Fruit fly (Drosophila melanogaster) whole organism, embryonic: ENCODE data around the gene Rtca.

Experiments
- Aef1 ChIP-seq: fragments of 200-800 bp; sonication (Bioruptor generic); IDR thresholded peaks from 3 replicates; pipeline ENCODE4 v1.3.6; 2022; ENCODE audit warnings: missing biosample characterization, missing genetic modification characterization
- Atf6 ChIP-seq: fragments of 200-800 bp; sonication (Bioruptor generic); IDR thresholded peaks from 2 replicates; pipeline ENCODE4 v1.3.6; 2022; ENCODE audit warnings: missing biosample characterization, missing genetic modification characterization
- Bteb2 ChIP-seq: fragments of 200-800 bp; sonication (Bioruptor generic); optimal IDR thresholded peaks from 2 replicates; lab custom pipeline; 2016; ENCODE audit warnings: missing biosample characterization, missing genetic modification characterization
- CG10267 ChIP-seq: fragments of 200-800 bp; sonication (Bioruptor generic); optimal IDR thresholded peaks from 2 replicates; lab custom pipeline; 2018; ENCODE audit warnings: missing biosample characterization, mild to moderate bottlenecking, missing genetic modification characterization, moderate library complexity
- CG11504 ChIP-seq: fragments of 200-800 bp; sonication (Bioruptor generic); optimal IDR thresholded peaks from 3 replicates; lab custom pipeline; 2019; ENCODE audit warnings: missing biosample characterization, mild to moderate bottlenecking, missing genetic modification characterization, moderate library complexity
- CG11560 ChIP-seq: fragments of 200-800 bp; sonication (Bioruptor generic); IDR thresholded peaks from 3 replicates; pipeline ENCODE4 v1.3.6; 2022; ENCODE audit warnings: missing biosample characterization, missing genetic modification characterization
- CG12104 ChIP-seq: fragments of 200-800 bp; sonication (Bioruptor generic); optimal IDR thresholded peaks from 3 replicates; lab custom pipeline; 2016; ENCODE audit warnings: missing biosample characterization, missing genetic modification characterization
- CG12659 ChIP-seq: fragments of 200-800 bp; sonication (Bioruptor generic); optimal IDR thresholded peaks from 3 replicates; lab custom pipeline; 2017; ENCODE audit warnings: mild to moderate bottlenecking, missing biosample characterization, missing genetic modification reagents, missing genetic modification characterization
- CG12769 ChIP-seq: fragments of 200-800 bp; sonication (Bioruptor generic); optimal IDR thresholded peaks from 2 replicates; lab custom pipeline; 2019; ENCODE audit warnings: missing biosample characterization, mild to moderate bottlenecking, missing genetic modification characterization, moderate library complexity
- CG14667 ChIP-seq: fragments of 200-800 bp; sonication (Bioruptor generic); IDR thresholded peaks from 2 replicates; pipeline ENCODE4 v1.3.6; 2022; ENCODE audit warnings: missing biosample characterization, missing genetic modification characterization
- CG15601 ChIP-seq: fragments of 200-800 bp; sonication (Bioruptor generic); optimal IDR thresholded peaks from 3 replicates; lab custom pipeline; 2019; ENCODE audit warnings: missing biosample characterization, mild to moderate bottlenecking, missing genetic modification characterization, moderate library complexity
- CG1602 ChIP-seq: fragments of 200-800 bp; sonication (Bioruptor generic); optimal IDR thresholded peaks from 3 replicates; lab custom pipeline; 2016; ENCODE audit warnings: missing biosample characterization, missing genetic modification characterization
- CG17568 ChIP-seq: fragments of 200-800 bp; sonication (Bioruptor generic); optimal IDR thresholded peaks from 2 replicates; lab custom pipeline; 2018; ENCODE audit warnings: missing biosample characterization, mild to moderate bottlenecking, missing genetic modification characterization, moderate library complexity
- CG18476 ChIP-seq: fragments of 200-800 bp; sonication (Bioruptor generic); optimal IDR thresholded peaks from 2 replicates; lab custom pipeline; 2016; ENCODE audit warnings: missing biosample characterization, mild to moderate bottlenecking, missing genetic modification characterization
- CG2120 ChIP-seq: fragments of 200-800 bp; sonication (Bioruptor generic); optimal IDR thresholded peaks from 3 replicates; lab custom pipeline; 2016; ENCODE audit warnings: missing biosample characterization, missing genetic modification characterization
- CG31224 ChIP-seq: fragments of 200-800 bp; sonication (Bioruptor generic); IDR thresholded peaks from 2 replicates; pipeline ENCODE4 v1.3.6; 2022; ENCODE audit warnings: missing biosample characterization, missing genetic modification characterization
- CG31388 ChIP-seq: fragments of 200-800 bp; sonication (Bioruptor generic); optimal IDR thresholded peaks from 2 replicates; lab custom pipeline; 2016; ENCODE audit warnings: missing biosample characterization, missing genetic modification characterization
- CG6689 ChIP-seq: fragments of 200-800 bp; sonication (Bioruptor generic); IDR thresholded peaks from 2 replicates; pipeline ENCODE4 v1.3.6; 2022; ENCODE audit warnings: missing biosample characterization, missing genetic modification characterization
- CG8765 ChIP-seq: fragments of 200-800 bp; sonication (Bioruptor generic); IDR thresholded peaks from 2 replicates; pipeline ENCODE4 v1.3.6; 2022; ENCODE audit warnings: missing biosample characterization, missing genetic modification characterization
- Dll ChIP-seq: fragments of 200-800 bp; sonication (Bioruptor generic); IDR thresholded peaks from 4 replicates; pipeline ENCODE4 v1.3.6; 2022; ENCODE audit warnings: missing biosample characterization, missing genetic modification characterization; ENCODE audit not compliant: partially characterized antibody
- Dref ChIP-seq: fragments of 200-800 bp; sonication (Bioruptor generic); IDR thresholded peaks from 2 replicates; pipeline ENCODE4 v1.3.6; 2022; ENCODE audit warnings: missing biosample characterization, missing genetic modification characterization
- Drgx ChIP-seq: fragments of 200-800 bp; sonication (Bioruptor generic); IDR thresholded peaks from 2 replicates; pipeline ENCODE4 v1.3.6; 2022; ENCODE audit warnings: missing biosample characterization, missing genetic modification characterization
- ERR ChIP-seq: fragments of 200-800 bp; sonication (Bioruptor generic); optimal IDR thresholded peaks from 2 replicates; lab custom pipeline; 2016; ENCODE audit warnings: missing biosample characterization, missing genetic modification characterization
- Fer2 ChIP-seq: fragments of 200-800 bp; sonication (Bioruptor generic); optimal IDR thresholded peaks from 2 replicates; lab custom pipeline; 2018; ENCODE audit warnings: missing biosample characterization, mild to moderate bottlenecking, missing genetic modification characterization, moderate library complexity
- Hand ChIP-seq: fragments of 200-800 bp; sonication (Bioruptor generic); optimal IDR thresholded peaks from 2 replicates; lab custom pipeline; 2017; ENCODE audit warnings: mild to moderate bottlenecking, missing biosample characterization, missing genetic modification reagents, missing genetic modification characterization
- HmgD ChIP-seq: fragments of 200-800 bp; sonication (Bioruptor generic); optimal IDR thresholded peaks from 3 replicates; lab custom pipeline; 2016; ENCODE audit warnings: missing biosample characterization, missing genetic modification characterization
- Hr51 ChIP-seq, 2 experiments: fragments of 200-800 bp; sonication (Bioruptor generic); optimal IDR thresholded peaks; 2 replicates in 1 of 2; 3 replicates in 1 of 2; lab custom pipeline; 2016 to 2018; ENCODE audit warnings: missing biosample characterization in 2 of 2, missing genetic modification characterization in 2 of 2, mild to moderate bottlenecking in 1 of 2, moderate library complexity in 1 of 2
- NC2α ChIP-seq: fragments of 200-800 bp; sonication (Bioruptor generic); optimal IDR thresholded peaks from 2 replicates; lab custom pipeline; 2016; ENCODE audit warnings: missing biosample characterization, missing genetic modification characterization
- Optix ChIP-seq: fragments of 200-800 bp; sonication (Bioruptor generic); IDR thresholded peaks from 3 replicates; pipeline ENCODE4 v1.3.6; 2022; ENCODE audit warnings: missing biosample characterization, missing genetic modification characterization
- Sox102F ChIP-seq: fragments of 200-800 bp; sonication (Bioruptor generic); optimal IDR thresholded peaks from 2 replicates; lab custom pipeline; 2018; ENCODE audit warnings: missing biosample characterization, mild to moderate bottlenecking, missing genetic modification characterization, moderate library complexity
- Xrp1 ChIP-seq: fragments of 200-800 bp; sonication (Bioruptor generic); IDR thresholded peaks from 2 replicates; pipeline ENCODE4 v1.3.6; 2022; ENCODE audit warnings: missing biosample characterization, missing genetic modification characterization
- cato ChIP-seq: fragments of 200-800 bp; sonication (Bioruptor generic); optimal IDR thresholded peaks from 2 replicates; lab custom pipeline; 2016; ENCODE audit warnings: missing biosample characterization, missing genetic modification characterization, borderline replicate concordance
- ci ChIP-seq: fragments of 200-800 bp; sonication (Bioruptor generic); IDR thresholded peaks from 3 replicates; pipeline ENCODE4 v1.3.6; 2022; ENCODE audit warnings: missing biosample characterization, missing genetic modification characterization
- crol ChIP-seq: fragments of 200-800 bp; sonication (Bioruptor generic); IDR thresholded peaks from 2 replicates; pipeline ENCODE4 v1.3.6; 2022; ENCODE audit warnings: missing biosample characterization, missing genetic modification characterization
- da ChIP-seq: fragments of 200-800 bp; sonication (Bioruptor generic); optimal IDR thresholded peaks from 2 replicates; lab custom pipeline; 2016; ENCODE audit warnings: missing biosample characterization, missing genetic modification characterization
- ems ChIP-seq: fragments of 200-800 bp; sonication (Bioruptor generic); optimal IDR thresholded peaks from 3 replicates; lab custom pipeline; 2016; ENCODE audit warnings: missing biosample characterization, missing genetic modification characterization
- exex ChIP-seq: fragments of 200-800 bp; sonication (Bioruptor generic); optimal IDR thresholded peaks from 4 replicates; lab custom pipeline; 2018; ENCODE audit warnings: missing biosample characterization, mild to moderate bottlenecking, missing genetic modification characterization, moderate library complexity
- fd3F ChIP-seq: fragments of 200-800 bp; sonication (Bioruptor generic); optimal IDR thresholded peaks from 2 replicates; lab custom pipeline; 2018; ENCODE audit warnings: missing biosample characterization, mild to moderate bottlenecking, missing genetic modification characterization, moderate library complexity
- insv ChIP-seq, 2 experiments: fragments of 200-800 bp; sonication (Bioruptor generic); optimal IDR thresholded peaks; 3 replicates each; lab custom pipeline; 2016 to 2018; ENCODE audit warnings: missing biosample characterization in 2 of 2, missing genetic modification characterization in 2 of 2
- jumu ChIP-seq: fragments of 200-800 bp; sonication (Bioruptor generic); optimal IDR thresholded peaks from 3 replicates; lab custom pipeline; 2016; ENCODE audit warnings: missing biosample characterization, missing genetic modification characterization
- onecut ChIP-seq: fragments of 200-800 bp; sonication (Bioruptor generic); IDR thresholded peaks from 2 replicates; pipeline ENCODE4 v1.3.6; 2022; ENCODE audit warnings: missing biosample characterization, missing genetic modification characterization
- pb ChIP-seq: fragments of 200-800 bp; sonication (Bioruptor generic); optimal IDR thresholded peaks from 3 replicates; lab custom pipeline; 2016; ENCODE audit warnings: missing biosample characterization, missing genetic modification characterization
- pfk ChIP-seq: fragments of 200-800 bp; sonication (Bioruptor generic); optimal IDR thresholded peaks from 2 replicates; lab custom pipeline; 2018; ENCODE audit warnings: missing biosample characterization, mild to moderate bottlenecking, missing genetic modification characterization, moderate library complexity
- salm ChIP-seq: fragments of 200-800 bp; sonication (Bioruptor generic); optimal IDR thresholded peaks from 2 replicates; lab custom pipeline; 2018; ENCODE audit warnings: missing biosample characterization, mild to moderate bottlenecking, missing genetic modification characterization
- sd ChIP-seq: fragments of 200-800 bp; sonication (Bioruptor generic); optimal IDR thresholded peaks from 3 replicates; lab custom pipeline; 2018; ENCODE audit warnings: missing biosample characterization, mild to moderate bottlenecking, missing genetic modification characterization, moderate library complexity
- seq ChIP-seq: fragments of 200-800 bp; sonication (Bioruptor generic); IDR thresholded peaks from 2 replicates; pipeline ENCODE4 v1.3.6; 2022; ENCODE audit warnings: missing biosample characterization, missing genetic modification characterization
- ssp ChIP-seq: fragments of 200-800 bp; sonication (Bioruptor generic); IDR thresholded peaks from 2 replicates; pipeline ENCODE4 v1.3.6; 2022; ENCODE audit warnings: missing biosample characterization, missing genetic modification characterization
- unc-4 ChIP-seq: fragments of 200-800 bp; sonication (Bioruptor generic); IDR thresholded peaks from 2 replicates; pipeline ENCODE4 v1.3.6; 2022; ENCODE audit warnings: missing biosample characterization, missing genetic modification characterization; ENCODE audit not compliant: partially characterized antibody

Rtca gene

dm6 chrX:2123013-2123964 is 51.1 kb downstream of the Rtca start, which contains the start of gene ph-d (continued):
- TF ChIP-seq Aef1 (GFP tag; lab: Robert Waterston, UW), result peak; percentile 37; the same call in 1 of the 3 replicates
- TF ChIP-seq exex (tag; lab: Kevin White, UChicago), result peak; percentile 30
- TF ChIP-seq CG1602 (GFP tag; lab: Kevin White, UChicago), result peak; percentile 22
- TF ChIP-seq Drgx, result peak; percentile 91
- peak in 1 of 2 experiments; percentile 17 for TF ChIP-seq insv (GFP tag; optimal IDR thresholded peaks at IDR 0.05; lab: Kevin White, UChicago)
- no peak for TF ChIP-seq NC2α (GFP tag; lab: Kevin White, UChicago)
- TF ChIP-seq Hand (GFP tag; lab: Kevin White, UChicago), result peak; percentile 26
- peak; percentile 61 for TF ChIP-seq Sox102F
- TF ChIP-seq CG11504 (tag; lab: Kevin White, UChicago), result peak; percentile 60
- TF ChIP-seq unc-4 (GFP tag; lab: Robert Waterston, UW), result peak; percentile 34; the same call in 1 of the 2 replicates
- peak; percentile 80 for TF ChIP-seq seq (GFP tag; lab: Robert Waterston, UW)
- TF ChIP-seq CG8765 (GFP tag; lab: Robert Waterston, UW), result 0 out of 2 replicates have a peak, but pooled peaks have one; percentile 12
- TF ChIP-seq pfk (GFP tag; lab: Kevin White, UChicago), result peak; percentile 79
- peak; percentile 58 for TF ChIP-seq HmgD (GFP tag; lab: Kevin White, UChicago)
- TF ChIP-seq CG12769, result peak; percentile 98
- TF ChIP-seq da, result no peak
- no peak for TF ChIP-seq CG31388 (GFP tag; lab: Kevin White, UChicago)
- TF ChIP-seq Dref (GFP tag; lab: Robert Waterston, UW), result no peak
- peak; percentile 28 for TF ChIP-seq CG15601
- TF ChIP-seq Fer2 (tag; lab: Kevin White, UChicago), result no peak
- peak; percentile 13 for TF ChIP-seq pb (GFP tag; lab: Kevin White, UChicago)
- peak; percentile 58 for TF ChIP-seq CG12659 (GFP tag; lab: Kevin White, UChicago)
- TF ChIP-seq CG17568 (GFP tag; lab: Kevin White, UChicago), result peak; percentile 46
- no peak for TF ChIP-seq jumu
- TF ChIP-seq crol (GFP tag; lab: Robert Waterston, UW), result peak; percentile 72
- no peak for TF ChIP-seq Bteb2 (GFP tag; lab: Kevin White, UChicago)
- peak; percentile 25; the same call in 1 of the 2 replicates for TF ChIP-seq CG14667 (GFP tag; lab: Robert Waterston, UW)
- TF ChIP-seq Optix, result peak; percentile 16; the same call in 1 of the 3 replicates
- no peak for TF ChIP-seq Dll
- no peak for TF ChIP-seq ERR (GFP tag; lab: Kevin White, UChicago)
- no peak for TF ChIP-seq fd3F (GFP tag; lab: Kevin White, UChicago)
- peak; percentile 24; the same call in 1 of the 2 replicates for TF ChIP-seq ssp (GFP tag; lab: Robert Waterston, UW)
- TF ChIP-seq Xrp1, result peak; percentile 54; the same call in 1 of the 2 replicates
- TF ChIP-seq Hr51 (GFP tag; optimal IDR thresholded peaks at IDR 0.05; lab: Kevin White, UChicago), result peak; percentile 43 to 53
- peak; percentile 19; the same call in 1 of the 2 replicates for TF ChIP-seq CG31224 (GFP tag; lab: Robert Waterston, UW)
- peak; percentile 19; the same call in 1 of the 2 replicates for TF ChIP-seq onecut (GFP tag; lab: Robert Waterston, UW)
- no peak for TF ChIP-seq CG18476 (GFP tag; lab: Kevin White, UChicago)
- 0 out of 2 replicates have a peak, but pooled peaks have one; percentile 26 for TF ChIP-seq CG6689 (GFP tag; lab: Robert Waterston, UW)
- peak; percentile 43 for TF ChIP-seq Atf6
- TF ChIP-seq CG12104 (GFP tag; lab: Kevin White, UChicago), result no peak
- TF ChIP-seq ems (GFP tag; lab: Kevin White, UChicago), result no peak
- TF ChIP-seq ci (GFP tag; lab: Robert Waterston, UW), result peak; percentile 62; the same call in 1 of the 3 replicates
- peak; percentile 62 for TF ChIP-seq CG2120 (GFP tag; lab: Kevin White, UChicago)
- TF ChIP-seq salm (tag; lab: Kevin White, UChicago), result peak; percentile 32
- peak; percentile 54 for TF ChIP-seq CG10267 (tag; lab: Kevin White, UChicago)
- TF ChIP-seq sd (tag; lab: Kevin White, UChicago), result peak; percentile 82
- TF ChIP-seq cato, result no peak
- no peak for TF ChIP-seq CG11560 (tag; lab: Robert Waterston, UW)
